Fruit fly (Drosophila melanogaster) whole organism, embryonic: ENCODE measurements around the gene NetB.

Experiments
- Atf3 ChIP-seq: fragments of 200-800 bp; sonication (Bioruptor generic); optimal IDR thresholded peaks from 3 replicates; lab custom pipeline; 2016; ENCODE audit warnings: missing biosample characterization, missing genetic modification characterization
- B-H2 ChIP-seq: fragments of 200-800 bp; sonication (Bioruptor generic); optimal IDR thresholded peaks from 2 replicates; lab custom pipeline; 2018; ENCODE audit warnings: missing biosample characterization, mild to moderate bottlenecking, missing genetic modification characterization
- CG10209 ChIP-seq: fragments of 200-800 bp; sonication (Bioruptor generic); optimal IDR thresholded peaks from 3 replicates; lab custom pipeline; 2017; ENCODE audit warnings: missing biosample characterization, mild to moderate bottlenecking, missing genetic modification characterization, missing genetic modification reagents
- CG10565 ChIP-seq: fragments of 200-800 bp; sonication (Bioruptor generic); optimal IDR thresholded peaks from 3 replicates; lab custom pipeline; 2016; ENCODE audit warnings: missing biosample characterization, mild to moderate bottlenecking, missing genetic modification characterization
- CG11085 ChIP-seq: fragments of 200-800 bp; sonication (Bioruptor generic); IDR thresholded peaks from 2 replicates; pipeline ENCODE4 v1.3.6; 2022; ENCODE audit warnings: missing biosample characterization, missing genetic modification characterization
- CG12104 ChIP-seq: fragments of 200-800 bp; sonication (Bioruptor generic); optimal IDR thresholded peaks from 3 replicates; lab custom pipeline; 2016; ENCODE audit warnings: missing biosample characterization, missing genetic modification characterization
- CG12299 ChIP-seq: fragments of 200-800 bp; sonication (Bioruptor generic); optimal IDR thresholded peaks from 2 replicates; lab custom pipeline; 2018; ENCODE audit warnings: missing biosample characterization, mild to moderate bottlenecking, missing genetic modification characterization
- CG13296 ChIP-seq: fragments of 200-800 bp; sonication (Bioruptor generic); optimal IDR thresholded peaks from 3 replicates; lab custom pipeline; 2018; ENCODE audit warnings: missing biosample characterization, mild to moderate bottlenecking, missing genetic modification characterization
- CG17186 ChIP-seq: fragments of 200-800 bp; sonication (Bioruptor generic); optimal IDR thresholded peaks from 3 replicates; lab custom pipeline; 2017; ENCODE audit warnings: missing biosample characterization, missing genetic modification reagents, missing genetic modification characterization
- CG17328 ChIP-seq: fragments of 200-800 bp; sonication (Bioruptor generic); IDR thresholded peaks from 2 replicates; pipeline ENCODE4 v1.3.6; 2022; ENCODE audit warnings: missing biosample characterization, missing genetic modification characterization
- CG17385 ChIP-seq: fragments of 200-800 bp; sonication (Bioruptor generic); optimal IDR thresholded peaks from 3 replicates; lab custom pipeline; 2018; ENCODE audit warnings: missing biosample characterization, mild to moderate bottlenecking, missing genetic modification characterization
- CG30020 ChIP-seq: fragments of 200-800 bp; optimal IDR thresholded peaks from 2 replicates; lab custom pipeline; 2019; ENCODE audit warnings: missing biosample characterization, mild to moderate bottlenecking, missing genetic modification characterization, moderate library complexity
- CG3065 ChIP-seq: fragments of 200-800 bp; sonication (Bioruptor generic); optimal IDR thresholded peaks from 2 replicates; lab custom pipeline; 2016; ENCODE audit warnings: missing biosample characterization, missing genetic modification characterization
- CG32772 ChIP-seq: fragments of 200-800 bp; sonication (Bioruptor generic); IDR thresholded peaks from 2 replicates; pipeline ENCODE4 v1.3.6; 2022; ENCODE audit warnings: missing biosample characterization, missing genetic modification characterization
- CG3281 ChIP-seq: fragments of 200-800 bp; sonication (Bioruptor generic); optimal IDR thresholded peaks from 3 replicates; lab custom pipeline; 2017; ENCODE audit warnings: missing biosample characterization, mild to moderate bottlenecking, missing genetic modification characterization
- CG3995 ChIP-seq: fragments of 200-800 bp; sonication (Bioruptor generic); optimal IDR thresholded peaks from 3 replicates; lab custom pipeline; 2016; ENCODE audit warnings: missing biosample characterization, missing genetic modification characterization
- CG4707 ChIP-seq: fragments of 200-800 bp; sonication (Bioruptor generic); optimal IDR thresholded peaks from 2 replicates; lab custom pipeline; 2018; ENCODE audit warnings: missing biosample characterization, mild to moderate bottlenecking, missing genetic modification characterization, moderate library complexity
- CG7987 ChIP-seq: fragments of 200-800 bp; sonication (Bioruptor generic); optimal IDR thresholded peaks from 2 replicates; lab custom pipeline; 2018; ENCODE audit warnings: missing biosample characterization, mild to moderate bottlenecking, missing genetic modification characterization, moderate library complexity
- CG8359 ChIP-seq: fragments of 200-800 bp; sonication (Bioruptor generic); optimal IDR thresholded peaks from 2 replicates; lab custom pipeline; 2017; ENCODE audit warnings: missing biosample characterization, mild to moderate bottlenecking, missing genetic modification characterization, borderline replicate concordance
- CHES-1-like ChIP-seq: fragments of 200-800 bp; sonication (Bioruptor generic); optimal IDR thresholded peaks from 2 replicates; lab custom pipeline; 2016; ENCODE audit warnings: missing biosample characterization, missing genetic modification characterization
- D19A ChIP-seq: fragments of 200-800 bp; optimal IDR thresholded peaks from 3 replicates; lab custom pipeline; 2019; ENCODE audit warnings: missing biosample characterization, mild to moderate bottlenecking, missing genetic modification characterization, moderate library complexity
- Dip3 ChIP-seq: fragments of 200-800 bp; sonication (Bioruptor generic); optimal IDR thresholded peaks from 3 replicates; lab custom pipeline; 2016; ENCODE audit warnings: missing biosample characterization, missing genetic modification characterization
- Dref ChIP-seq: fragments of 200-800 bp; sonication (Bioruptor generic); IDR thresholded peaks from 2 replicates; pipeline ENCODE4 v1.3.6; 2022; ENCODE audit warnings: missing biosample characterization, missing genetic modification characterization
- Gug ChIP-seq: fragments of 200-800 bp; sonication (Bioruptor generic); IDR thresholded peaks from 4 replicates; pipeline ENCODE4 v1.3.6; 2022; ENCODE audit warnings: missing biosample characterization, missing genetic modification characterization
- Jarid2 ChIP-seq: fragments of 200-800 bp; sonication (Bioruptor generic); optimal IDR thresholded peaks from 3 replicates; lab custom pipeline; 2017; ENCODE audit warnings: mild to moderate bottlenecking, missing biosample characterization, missing genetic modification reagents, missing genetic modification characterization
- Kr ChIP-seq: fragments of 200-800 bp; sonication (Bioruptor generic); optimal IDR thresholded peaks from 2 replicates; lab custom pipeline; 2017; ENCODE audit warnings: missing biosample characterization, mild to moderate bottlenecking, missing genetic modification characterization
- MBD-R2 ChIP-seq: fragments of 200-800 bp; sonication (Bioruptor generic); IDR thresholded peaks from 2 replicates; pipeline ENCODE4 v1.3.6; 2022; ENCODE audit warnings: missing biosample characterization, missing genetic modification characterization
- MESR4 ChIP-seq: fragments of 200-800 bp; sonication (Bioruptor generic); optimal IDR thresholded peaks from 2 replicates; lab custom pipeline; 2018; ENCODE audit warnings: missing biosample characterization, mild to moderate bottlenecking, missing genetic modification characterization, moderate library complexity
- Meics ChIP-seq: fragments of 200-800 bp; sonication (Bioruptor generic); optimal IDR thresholded peaks from 2 replicates; lab custom pipeline; 2017; ENCODE audit warnings: missing biosample characterization, mild to moderate bottlenecking, missing genetic modification characterization
- Nf-YA ChIP-seq: fragments of 200-800 bp; sonication (Bioruptor generic); IDR thresholded peaks from 2 replicates; pipeline ENCODE4 v1.3.6; 2022; ENCODE audit warnings: missing biosample characterization, missing genetic modification characterization
- Ravus ChIP-seq: fragments of 200-800 bp; sonication (Bioruptor generic); IDR thresholded peaks from 2 replicates; pipeline ENCODE4 v1.3.6; 2022; ENCODE audit warnings: missing biosample characterization, missing genetic modification characterization
- Scr ChIP-seq: fragments of 200-800 bp; sonication (Bioruptor generic); IDR thresholded peaks from 2 replicates; pipeline ENCODE4 v1.3.6; 2022; ENCODE audit warnings: missing biosample characterization, missing genetic modification characterization; ENCODE audit not compliant: partially characterized antibody
- Sin3A ChIP-seq: fragments of >200 bp; optimal IDR thresholded peaks from 2 replicates; lab custom pipeline; 2018
- TFAM ChIP-seq: fragments of 200-800 bp; sonication (Bioruptor generic); optimal IDR thresholded peaks from 2 replicates; lab custom pipeline; 2017; ENCODE audit warnings: missing biosample characterization, missing genetic modification characterization, inconsistent platforms
- Usf ChIP-seq: fragments of 200-800 bp; sonication (Bioruptor generic); optimal IDR thresholded peaks from 2 replicates; lab custom pipeline; 2017; ENCODE audit warnings: missing genotype, missing biosample characterization, missing genetic modification characterization
- az2 ChIP-seq: fragments of 200-800 bp; sonication (Bioruptor generic); optimal IDR thresholded peaks from 3 replicates; lab custom pipeline; 2016; ENCODE audit warnings: missing biosample characterization, missing genetic modification characterization
- gsb-n ChIP-seq: fragments of 200-800 bp; sonication (Bioruptor generic); optimal IDR thresholded peaks from 3 replicates; lab custom pipeline; 2018; ENCODE audit warnings: missing biosample characterization, mild to moderate bottlenecking, missing genetic modification characterization
- hbn ChIP-seq: fragments of 200-800 bp; sonication (Bioruptor generic); IDR thresholded peaks from 2 replicates; pipeline ENCODE4 v1.3.6; 2022; ENCODE audit warnings: missing biosample characterization, missing genetic modification characterization; ENCODE audit not compliant: partially characterized antibody
- insv ChIP-seq, 2 experiments: fragments of 200-800 bp; sonication (Bioruptor generic); optimal IDR thresholded peaks; 3 replicates each; lab custom pipeline; 2016 to 2018; ENCODE audit warnings: missing biosample characterization in 2 of 2, missing genetic modification characterization in 2 of 2
- mirr ChIP-seq: fragments of 200-800 bp; sonication (Bioruptor generic); optimal IDR thresholded peaks from 3 replicates; lab custom pipeline; 2018; ENCODE audit warnings: missing biosample characterization, mild to moderate bottlenecking, missing genetic modification characterization
- nau ChIP-seq: fragments of 200-800 bp; sonication (Bioruptor generic); optimal IDR thresholded peaks from 3 replicates; lab custom pipeline; 2017; ENCODE audit warnings: missing biosample characterization, mild to moderate bottlenecking, missing genetic modification characterization, missing genetic modification reagents
- nerfin-1 ChIP-seq: fragments of 200-800 bp; sonication (Bioruptor generic); optimal IDR thresholded peaks from 3 replicates; lab custom pipeline; 2019; ENCODE audit warnings: missing biosample characterization, mild to moderate bottlenecking, missing genetic modification characterization, moderate library complexity
- odd ChIP-seq: fragments of 200-800 bp; sonication (Bioruptor generic); optimal IDR thresholded peaks from 2 replicates; lab custom pipeline; 2017; ENCODE audit warnings: missing biosample characterization, mild to moderate bottlenecking, missing genetic modification characterization
- pnt ChIP-seq: fragments of 200-800 bp; sonication (Bioruptor generic); optimal IDR thresholded peaks from 3 replicates; lab custom pipeline; 2016; ENCODE audit warnings: missing biosample characterization, missing genetic modification characterization
- sens ChIP-seq: fragments of 200-800 bp; sonication (Bioruptor generic); peaks from one replicate; lab custom pipeline; 2016; ENCODE audit warnings: missing biosample characterization, missing genetic modification characterization
- sens-2 ChIP-seq: fragments of 200-800 bp; sonication (Bioruptor generic); IDR thresholded peaks from 2 replicates; pipeline ENCODE4 v1.3.6; 2022; ENCODE audit warnings: missing biosample characterization, missing genetic modification characterization
- shn ChIP-seq: fragments of 200-800 bp; sonication (Bioruptor generic); optimal IDR thresholded peaks from 3 replicates; lab custom pipeline; 2016; ENCODE audit warnings: missing biosample characterization, missing genetic modification characterization
- sna ChIP-seq: fragments of 200-800 bp; sonication (Bioruptor generic); IDR thresholded peaks from 2 replicates; pipeline ENCODE4 v1.3.6; 2022; ENCODE audit warnings: missing biosample characterization, missing genetic modification characterization; ENCODE audit not compliant: partially characterized antibody
- so ChIP-seq: fragments of 200-800 bp; sonication (Bioruptor generic); IDR thresholded peaks from 3 replicates; pipeline ENCODE4 v1.3.6; 2022; ENCODE audit warnings: missing biosample characterization, missing genetic modification characterization
- unc-4 ChIP-seq: fragments of 200-800 bp; sonication (Bioruptor generic); IDR thresholded peaks from 2 replicates; pipeline ENCODE4 v1.3.6; 2022; ENCODE audit warnings: missing biosample characterization, missing genetic modification characterization; ENCODE audit not compliant: partially characterized antibody
- zen ChIP-seq: fragments of 200-800 bp; sonication (Bioruptor generic); optimal IDR thresholded peaks from 3 replicates; lab custom pipeline; 2018; ENCODE audit warnings: missing biosample characterization, mild to moderate bottlenecking, missing genetic modification characterization, moderate library complexity

Gene NetB

DNA sequence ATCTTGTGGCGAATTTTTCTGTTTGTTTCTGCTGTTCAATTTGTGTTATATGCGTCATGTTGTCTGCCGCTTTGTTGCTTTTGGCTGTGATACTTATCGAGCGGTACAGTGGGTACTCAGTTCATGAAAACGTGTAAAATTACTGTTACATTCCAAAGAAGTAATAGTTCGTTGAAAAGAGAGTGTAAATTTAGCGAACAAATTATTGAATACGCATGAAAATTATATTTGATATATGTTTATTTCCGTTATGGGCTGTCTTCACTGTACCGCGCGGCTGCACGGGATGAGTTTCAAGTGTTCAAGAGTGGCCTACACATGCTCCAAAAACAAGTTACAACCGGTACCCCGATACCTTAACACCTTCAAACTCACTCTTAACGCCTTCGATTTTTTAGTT lies 60.1 kb downstream of the NetB start (continued):
- TF ChIP-seq hbn (GFP tag; lab: Robert Waterston, UW): no peak
- no peak for TF ChIP-seq CG12299
- no peak for TF ChIP-seq CHES-1-like (GFP tag; lab: Kevin White, UChicago)
- no peak for TF ChIP-seq CG30020 (tag; lab: Kevin White, UChicago)
- no peak for TF ChIP-seq CG11085 (GFP tag; lab: Robert Waterston, UW)
- TF ChIP-seq CG3281 (GFP tag; lab: Kevin White, UChicago): peak; percentile 30
- TF ChIP-seq Dip3 (GFP tag; lab: Kevin White, UChicago): no peak
- no peak for TF ChIP-seq shn (GFP tag; lab: Kevin White, UChicago)
- peak; percentile 75 for TF ChIP-seq CG17328 (GFP tag; lab: Robert Waterston, UW)
- peak; percentile 53 for TF ChIP-seq nau (GFP tag; lab: Kevin White, UChicago)
- no peak for TF ChIP-seq CG3065
- TF ChIP-seq CG10565 (GFP tag; lab: Kevin White, UChicago): no peak
- TF ChIP-seq Kr: no peak
- peak; percentile 18 for TF ChIP-seq CG12104 (GFP tag; lab: Kevin White, UChicago)
- peak; percentile 9 for TF ChIP-seq CG8359 (GFP tag; lab: Kevin White, UChicago)
- TF ChIP-seq CG17186 (GFP tag; lab: Kevin White, UChicago): peak; percentile 17
- TF ChIP-seq MBD-R2 (GFP tag; lab: Robert Waterston, UW): peak; percentile 12; the same call in 1 of the 2 replicates
- peak; percentile 66 for TF ChIP-seq nerfin-1
- no peak for TF ChIP-seq Jarid2 (GFP tag; lab: Kevin White, UChicago)
- TF ChIP-seq az2 (GFP tag; lab: Kevin White, UChicago): peak; percentile 78
- peak; percentile 57 for TF ChIP-seq D19A (tag; lab: Kevin White, UChicago)
- no peak for TF ChIP-seq CG3995 (GFP tag; lab: Kevin White, UChicago)
- TF ChIP-seq Atf3 (GFP tag; lab: Kevin White, UChicago): peak; percentile 51
- TF ChIP-seq sna (GFP tag; lab: Robert Waterston, UW): no peak
- peak; percentile 69 for TF ChIP-seq CG17385 (GFP tag; lab: Kevin White, UChicago)
- TF ChIP-seq Meics: peak; percentile 51
- no peak for TF ChIP-seq B-H2
- TF ChIP-seq mirr: no peak
- peak; percentile 40 for TF ChIP-seq odd (GFP tag; lab: Kevin White, UChicago)
- peak; percentile 63 for TF ChIP-seq CG13296 (GFP tag; lab: Kevin White, UChicago)
- TF ChIP-seq Nf-YA: 0 out of 2 replicates have a peak, but pooled peaks have one; percentile 54
- TF ChIP-seq Ravus (GFP tag; lab: Robert Waterston, UW): peak; percentile 15
- TF ChIP-seq CG10209 (GFP tag; lab: Kevin White, UChicago): peak; percentile 45
- no peak for TF ChIP-seq Usf (GFP tag; lab: Kevin White, UChicago)
- TF ChIP-seq Scr (GFP tag; lab: Robert Waterston, UW): no peak
- TF ChIP-seq Sin3A: no peak
- peak; percentile 71; the same call in 2 of the 3 replicates for TF ChIP-seq so (GFP tag; lab: Robert Waterston, UW)
- peak; percentile 55; the same call in 1 of the 4 replicates for TF ChIP-seq Gug (GFP tag; lab: Robert Waterston, UW)
- no peak for TF ChIP-seq Dref (GFP tag; lab: Robert Waterston, UW)
- TF ChIP-seq sens (GFP tag; lab: Kevin White, UChicago): peak; percentile 91
- peak; percentile 41 for TF ChIP-seq gsb-n (tag; lab: Kevin White, UChicago)
- TF ChIP-seq TFAM (GFP tag; lab: Kevin White, UChicago): no peak
- no peak for TF ChIP-seq CG7987 (GFP tag; lab: Kevin White, UChicago)
- TF ChIP-seq pnt (GFP tag; lab: Kevin White, UChicago): peak; percentile 72
- TF ChIP-seq sens-2 (GFP tag; lab: Robert Waterston, UW): no peak
- peak; percentile 55 for TF ChIP-seq zen (tag; lab: Kevin White, UChicago)
- TF ChIP-seq MESR4 (GFP tag; lab: Kevin White, UChicago): no peak
- peak; percentile 82 for TF ChIP-seq CG32772 (GFP tag; lab: Robert Waterston, UW)
- TF ChIP-seq insv (GFP tag; optimal IDR thresholded peaks at IDR 0.05; lab: Kevin White, UChicago): no peak
- peak; percentile 43 for TF ChIP-seq CG4707 (GFP tag; lab: Kevin White, UChicago)
- TF ChIP-seq unc-4: no peak
